Fruit fly (Drosophila melanogaster): Measurements from ENCODE around the gene CG31952.

DNA sequence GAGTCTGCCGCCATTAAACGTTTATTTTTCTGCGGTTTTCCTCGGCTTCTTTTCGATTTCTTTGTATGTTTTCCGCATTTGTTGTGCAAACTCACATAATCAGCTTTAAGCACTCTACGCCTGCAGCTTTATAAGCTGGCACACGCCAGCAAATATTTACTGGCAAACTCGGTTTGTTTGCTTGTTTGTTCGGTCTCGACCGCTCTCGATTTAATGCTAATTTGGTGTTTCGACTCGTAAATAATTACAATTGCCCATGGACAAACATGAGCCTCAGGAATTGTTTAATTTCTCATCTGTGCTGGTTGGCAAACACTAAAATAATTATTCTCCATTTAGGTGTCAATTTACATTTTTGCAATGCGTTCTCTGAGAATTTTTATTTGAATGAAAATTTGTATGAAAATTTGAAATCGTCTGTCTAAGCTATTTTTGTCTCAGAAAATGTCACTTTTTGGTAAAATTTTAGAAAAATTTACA, 18.9 kb upstream of the CG31952 start, which contains the start of gene CG34175:
- no peak for TF ChIP-seq EcR (GFP tag; optimal IDR thresholded peaks at IDR 0.05)
- TF ChIP-seq psq (optimal IDR thresholded peaks at IDR 0.05): no peak
- TF ChIP-seq CG8478 (optimal IDR thresholded peaks at IDR 0.05): no peak
- no peak for TF ChIP-seq pan (optimal IDR thresholded peaks at IDR 0.05)
